Fruit fly (Drosophila melanogaster) whole organism, embryonic: ENCODE measurements around the gene CG33796.

Experiments used
- Adf1 ChIP-seq: fragments of 200-800 bp; sonication (Bioruptor generic); IDR thresholded peaks from 2 replicates; pipeline ENCODE4 v1.3.6; 2022; ENCODE audit warnings: missing biosample characterization, missing genetic modification characterization
- CG10979 ChIP-seq: fragments of 200-800 bp; sonication (Bioruptor generic); optimal IDR thresholded peaks from 2 replicates; lab custom pipeline; 2018; ENCODE audit warnings: missing biosample characterization, mild to moderate bottlenecking, missing genetic modification characterization, moderate library complexity
- CG11247 ChIP-seq: fragments of 200-800 bp; sonication (Bioruptor generic); IDR thresholded peaks from 2 replicates; pipeline ENCODE4 v1.3.6; 2022; ENCODE audit warnings: missing biosample characterization, missing genetic modification characterization
- CG11723 ChIP-seq: fragments of 200-800 bp; sonication (Bioruptor generic); optimal IDR thresholded peaks from 2 replicates; lab custom pipeline; 2017; ENCODE audit warnings: missing biosample characterization, mild to moderate bottlenecking, missing genetic modification characterization
- CG12769 ChIP-seq: fragments of 200-800 bp; sonication (Bioruptor generic); optimal IDR thresholded peaks from 2 replicates; lab custom pipeline; 2019; ENCODE audit warnings: missing biosample characterization, mild to moderate bottlenecking, missing genetic modification characterization, moderate library complexity
- CG13894 ChIP-seq: fragments of 200-800 bp; sonication (Bioruptor generic); optimal IDR thresholded peaks from 3 replicates; lab custom pipeline; 2018; ENCODE audit warnings: missing biosample characterization, mild to moderate bottlenecking, missing genetic modification characterization, moderate library complexity
- CG15011 ChIP-seq: fragments of 200-800 bp; sonication (Bioruptor generic); optimal IDR thresholded peaks from 3 replicates; lab custom pipeline; 2018; ENCODE audit warnings: missing biosample characterization, mild to moderate bottlenecking, missing genetic modification characterization
- CG15514 ChIP-seq: fragments of 200-800 bp; sonication (Bioruptor generic); optimal IDR thresholded peaks from 3 replicates; lab custom pipeline; 2017; ENCODE audit warnings: missing biosample characterization, missing genetic modification characterization, mild to moderate bottlenecking, moderate library complexity, missing genetic modification reagents
- CG15696 ChIP-seq: fragments of 200-800 bp; sonication (Bioruptor generic); optimal IDR thresholded peaks from 2 replicates; lab custom pipeline; 2019; ENCODE audit warnings: missing biosample characterization, mild to moderate bottlenecking, missing genetic modification characterization, moderate library complexity
- CG18476 ChIP-seq: fragments of 200-800 bp; sonication (Bioruptor generic); optimal IDR thresholded peaks from 2 replicates; lab custom pipeline; 2016; ENCODE audit warnings: missing biosample characterization, mild to moderate bottlenecking, missing genetic modification characterization
- CG2678 ChIP-seq: fragments of 200-800 bp; sonication (Bioruptor generic); optimal IDR thresholded peaks from 3 replicates; lab custom pipeline; 2019; ENCODE audit warnings: missing biosample characterization, mild to moderate bottlenecking, missing genetic modification characterization, moderate library complexity
- CG30403 ChIP-seq: fragments of 200-800 bp; sonication (Bioruptor generic); optimal IDR thresholded peaks from 3 replicates; lab custom pipeline; 2016; ENCODE audit warnings: missing biosample characterization, missing genetic modification characterization
- CG34422 ChIP-seq: fragments of 200-800 bp; sonication (Bioruptor generic); IDR thresholded peaks from 3 replicates; pipeline ENCODE4 v1.3.6; 2022; ENCODE audit warnings: missing biosample characterization, missing genetic modification characterization
- CG7357 ChIP-seq: fragments of 200-800 bp; sonication (Bioruptor generic); IDR thresholded peaks from 3 replicates; pipeline ENCODE4 v1.3.6; 2022; ENCODE audit warnings: missing biosample characterization, missing genetic modification characterization
- CG7786 ChIP-seq: fragments of 200-800 bp; sonication (Bioruptor generic); optimal IDR thresholded peaks from 2 replicates; lab custom pipeline; 2016; ENCODE audit warnings: missing biosample characterization, missing genetic modification characterization
- CG7839 ChIP-seq: fragments of 200-800 bp; sonication (Bioruptor generic); optimal IDR thresholded peaks from 3 replicates; lab custom pipeline; 2018; ENCODE audit warnings: missing biosample characterization, mild to moderate bottlenecking, missing genetic modification characterization, moderate library complexity
- CG7928 ChIP-seq: fragments of 200-800 bp; sonication (Bioruptor generic); optimal IDR thresholded peaks from 2 replicates; lab custom pipeline; 2017; ENCODE audit warnings: missing biosample characterization, mild to moderate bottlenecking, missing genetic modification characterization
- CG8089 ChIP-seq: fragments of 200-800 bp; sonication (Bioruptor generic); optimal IDR thresholded peaks from 3 replicates; lab custom pipeline; 2016; ENCODE audit warnings: missing biosample characterization, missing genetic modification characterization
- Dip2 ChIP-seq: fragments of 200-800 bp; sonication (Bioruptor generic); IDR thresholded peaks from 2 replicates; pipeline ENCODE4 v1.3.6; 2022; ENCODE audit warnings: missing biosample characterization, missing genetic modification characterization
- HHEX ChIP-seq: fragments of 200-800 bp; sonication (Bioruptor generic); optimal IDR thresholded peaks from 3 replicates; lab custom pipeline; 2017; ENCODE audit warnings: missing biosample characterization, mild to moderate bottlenecking, missing genetic modification characterization, missing genetic modification reagents
- Med ChIP-seq: fragments of 200-800 bp; sonication (Bioruptor generic); peaks from one replicate; lab custom pipeline; 2016; ENCODE audit warnings: missing biosample characterization, missing genetic modification characterization, mild to moderate bottlenecking, inconsistent platforms, moderate library complexity
- Mes4 ChIP-seq: fragments of 200-800 bp; sonication (Bioruptor generic); optimal IDR thresholded peaks from 2 replicates; lab custom pipeline; 2016; ENCODE audit warnings: missing biosample characterization, missing genetic modification characterization
- Nf-YB ChIP-seq: fragments of 200-800 bp; sonication (Bioruptor generic); optimal IDR thresholded peaks from 3 replicates; lab custom pipeline; 2019; ENCODE audit warnings: missing biosample characterization, mild to moderate bottlenecking, missing genetic modification characterization, moderate library complexity
- Sry-β ChIP-seq: fragments of 200-800 bp; sonication (Bioruptor generic); optimal IDR thresholded peaks from 2 replicates; lab custom pipeline; 2018; ENCODE audit warnings: missing biosample characterization, mild to moderate bottlenecking, missing genetic modification characterization, moderate library complexity
- Sry-δ ChIP-seq: fragments of 200-800 bp; sonication (Bioruptor generic); optimal IDR thresholded peaks from 2 replicates; lab custom pipeline; 2016; ENCODE audit warnings: missing biosample characterization, missing genetic modification characterization
- Stat92E ChIP-seq, 3 experiments: fragments of >200 bp in 2 of 3; fragments of 200-800 bp in 1 of 3; sonication (Bioruptor generic) in 1 of 3; optimal IDR thresholded peaks; 2 replicates each; lab custom pipeline; 2017 to 2019; ENCODE audit warnings: missing biosample characterization in 3 of 3, missing genetic modification characterization in 3 of 3, mild to moderate bottlenecking in 1 of 3, moderate library complexity in 1 of 3
- TFAM ChIP-seq: fragments of 200-800 bp; sonication (Bioruptor generic); optimal IDR thresholded peaks from 2 replicates; lab custom pipeline; 2017; ENCODE audit warnings: missing biosample characterization, missing genetic modification characterization, inconsistent platforms
- Trl ChIP-seq, 3 experiments: fragments of >200 bp in 2 of 3; fragments of 200-800 bp in 1 of 3; sonication (Bioruptor generic) in 1 of 3; optimal IDR thresholded peaks; 2 replicates in 1 of 3; 3 replicates in 2 of 3; lab custom pipeline; 2016 to 2017; ENCODE audit warnings: missing biosample characterization in 1 of 3, missing genetic modification characterization in 1 of 3
- YL-1 ChIP-seq: fragments of 200-800 bp; sonication (Bioruptor generic); optimal IDR thresholded peaks from 3 replicates; lab custom pipeline; 2017; ENCODE audit warnings: missing biosample characterization, mild to moderate bottlenecking, missing genetic modification characterization
- bbx ChIP-seq: fragments of 200-800 bp; sonication (Bioruptor generic); IDR thresholded peaks from 2 replicates; pipeline ENCODE4 v1.3.6; 2022; ENCODE audit warnings: missing biosample characterization, missing genetic modification characterization; ENCODE audit not compliant: partially characterized antibody
- bigmax ChIP-seq: fragments of 200-800 bp; sonication (Bioruptor generic); optimal IDR thresholded peaks from 2 replicates; lab custom pipeline; 2018; ENCODE audit warnings: missing biosample characterization, mild to moderate bottlenecking, missing genetic modification characterization
- btn ChIP-seq: fragments of 200-800 bp; sonication (Bioruptor generic); optimal IDR thresholded peaks from 2 replicates; lab custom pipeline; 2016; ENCODE audit warnings: missing biosample characterization, missing genetic modification characterization
- caup ChIP-seq: fragments of 200-800 bp; sonication (Bioruptor generic); optimal IDR thresholded peaks from 3 replicates; lab custom pipeline; 2017; ENCODE audit warnings: missing biosample characterization, mild to moderate bottlenecking, missing genetic modification characterization, moderate library complexity; ENCODE audit not compliant: severe bottlenecking
- cg ChIP-seq: fragments of 200-800 bp; sonication (Bioruptor generic); optimal IDR thresholded peaks from 3 replicates; lab custom pipeline; 2019; ENCODE audit warnings: missing biosample characterization, mild to moderate bottlenecking, missing genetic modification characterization, moderate library complexity
- ci ChIP-seq: fragments of 200-800 bp; sonication (Bioruptor generic); IDR thresholded peaks from 3 replicates; pipeline ENCODE4 v1.3.6; 2022; ENCODE audit warnings: missing biosample characterization, missing genetic modification characterization
- dati ChIP-seq: fragments of 200-800 bp; sonication (Bioruptor generic); IDR thresholded peaks from 2 replicates; pipeline ENCODE4 v1.3.6; 2022; ENCODE audit warnings: missing biosample characterization, missing genetic modification characterization
- emc ChIP-seq: fragments of 200-800 bp; sonication (Bioruptor generic); optimal IDR thresholded peaks from 2 replicates; lab custom pipeline; 2016; ENCODE audit warnings: missing biosample characterization, missing genetic modification characterization
- exex ChIP-seq: fragments of 200-800 bp; sonication (Bioruptor generic); optimal IDR thresholded peaks from 4 replicates; lab custom pipeline; 2018; ENCODE audit warnings: missing biosample characterization, mild to moderate bottlenecking, missing genetic modification characterization, moderate library complexity
- eyg ChIP-seq: fragments of 200-800 bp; sonication (Bioruptor generic); optimal IDR thresholded peaks from 3 replicates; lab custom pipeline; 2016; ENCODE audit warnings: missing biosample characterization, missing genetic modification characterization
- fd102C ChIP-seq: fragments of 200-800 bp; sonication (Bioruptor generic); optimal IDR thresholded peaks from 2 replicates; lab custom pipeline; 2018; ENCODE audit warnings: missing biosample characterization, mild to moderate bottlenecking, missing genetic modification characterization, moderate library complexity
- fu2 ChIP-seq: fragments of 200-800 bp; sonication (Bioruptor generic); optimal IDR thresholded peaks from 2 replicates; lab custom pipeline; 2016; ENCODE audit warnings: missing biosample characterization, missing genetic modification characterization
- lmd ChIP-seq: fragments of 200-800 bp; sonication (Bioruptor generic); IDR thresholded peaks from 2 replicates; pipeline ENCODE4 v1.3.6; 2022; ENCODE audit warnings: missing biosample characterization, missing genetic modification characterization
- mirr ChIP-seq: fragments of 200-800 bp; sonication (Bioruptor generic); optimal IDR thresholded peaks from 3 replicates; lab custom pipeline; 2018; ENCODE audit warnings: missing biosample characterization, mild to moderate bottlenecking, missing genetic modification characterization
- org-1 ChIP-seq: fragments of 200-800 bp; sonication (Bioruptor generic); optimal IDR thresholded peaks from 2 replicates; lab custom pipeline; 2017; ENCODE audit warnings: missing biosample characterization, missing genetic modification characterization
- rib ChIP-seq: fragments of 200-800 bp; sonication (Bioruptor generic); IDR thresholded peaks from 2 replicates; pipeline ENCODE4 v1.3.6; 2022; ENCODE audit warnings: missing biosample characterization, missing genetic modification characterization
- sna ChIP-seq: fragments of 200-800 bp; sonication (Bioruptor generic); IDR thresholded peaks from 2 replicates; pipeline ENCODE4 v1.3.6; 2022; ENCODE audit warnings: missing biosample characterization, missing genetic modification characterization; ENCODE audit not compliant: partially characterized antibody
- stc ChIP-seq: fragments of 200-800 bp; sonication (Bioruptor generic); IDR thresholded peaks from 2 replicates; pipeline ENCODE4 v1.3.6; 2022; ENCODE audit warnings: missing biosample characterization, missing genetic modification characterization
- sug ChIP-seq: fragments of 200-800 bp; optimal IDR thresholded peaks from 2 replicates; lab custom pipeline; 2019; ENCODE audit warnings: missing biosample characterization, mild to moderate bottlenecking, missing genetic modification characterization, moderate library complexity
- tgo ChIP-seq: fragments of 200-800 bp; sonication (Bioruptor generic); IDR thresholded peaks from 3 replicates; pipeline ENCODE4 v1.3.6; 2022; ENCODE audit warnings: missing biosample characterization, missing genetic modification characterization
- toy ChIP-seq: fragments of 200-800 bp; sonication (Bioruptor generic); IDR thresholded peaks from 2 replicates; pipeline ENCODE4 v1.3.6; 2022; ENCODE audit warnings: missing biosample characterization, missing genetic modification characterization
- tup ChIP-seq: fragments of 200-800 bp; sonication (Bioruptor generic); optimal IDR thresholded peaks from 2 replicates; lab custom pipeline; 2016; ENCODE audit warnings: missing biosample characterization, mild to moderate bottlenecking, missing genetic modification characterization, moderate library complexity

Gene CG33796

dm6 chr3L:16150161-16150538 is 19.8 kb downstream of the CG33796 start (continued):
- no peak for TF ChIP-seq CG10979
- TF ChIP-seq CG11723 (GFP tag; lab: Kevin White, UChicago): no peak
- no peak for TF ChIP-seq Sry-δ (GFP tag; lab: Kevin White, UChicago)
- TF ChIP-seq org-1: no peak
- TF ChIP-seq YL-1 (GFP tag; lab: Kevin White, UChicago): no peak
- TF ChIP-seq HHEX (GFP tag; lab: Kevin White, UChicago): no peak
- no peak for TF ChIP-seq CG11247
- no peak for TF ChIP-seq btn (GFP tag; lab: Kevin White, UChicago)
- no peak for TF ChIP-seq fd102C
- peak; percentile 26 for TF ChIP-seq caup (GFP tag; lab: Kevin White, UChicago)
- no peak for TF ChIP-seq bigmax (GFP tag; lab: Kevin White, UChicago)
- TF ChIP-seq CG12769 (tag; lab: Kevin White, UChicago): peak; percentile 52
- TF ChIP-seq CG13894 (tag; lab: Kevin White, UChicago): peak; percentile 90
- no peak for TF ChIP-seq CG15696 (tag; lab: Kevin White, UChicago)
- TF ChIP-seq sug: peak; percentile 27
- no peak for TF ChIP-seq bbx
- no peak for TF ChIP-seq fu2 (GFP tag; lab: Kevin White, UChicago)
- TF ChIP-seq tgo: no peak
- no peak for TF ChIP-seq sna (GFP tag; lab: Robert Waterston, UW)
- no peak for TF ChIP-seq Nf-YB (GFP tag; lab: Kevin White, UChicago)
- no peak for TF ChIP-seq CG7839 (tag; lab: Kevin White, UChicago)
- no peak for TF ChIP-seq CG15011 (GFP tag; lab: Kevin White, UChicago)
- TF ChIP-seq CG18476 (GFP tag; lab: Kevin White, UChicago): no peak
- 0 out of 3 replicates have a peak, but pooled peaks have one; percentile 14 for TF ChIP-seq ci
- TF ChIP-seq exex (tag; lab: Kevin White, UChicago): peak; percentile 14
- TF ChIP-seq Sry-β (GFP tag; lab: Kevin White, UChicago): no peak
- no peak for TF ChIP-seq Stat92E (GFP tag; optimal IDR thresholded peaks at IDR 0.05; lab: Kevin White, UChicago)
- no peak for TF ChIP-seq CG30403
- TF ChIP-seq CG7357 (GFP tag; lab: Robert Waterston, UW): no peak
- peak; percentile 79 for TF ChIP-seq Med
- TF ChIP-seq rib (GFP tag; lab: Robert Waterston, UW): peak; percentile 39; the same call in 1 of the 2 replicates
- no peak for TF ChIP-seq CG8089 (GFP tag; lab: Kevin White, UChicago)
- TF ChIP-seq Trl (optimal IDR thresholded peaks at IDR 0.05; lab: Kevin White, UChicago): no peak
- TF ChIP-seq Trl (GFP tag; optimal IDR thresholded peaks at IDR 0.05; lab: Kevin White, UChicago): no peak
- TF ChIP-seq lmd (GFP tag; lab: Robert Waterston, UW): no peak
- no peak for TF ChIP-seq TFAM
- TF ChIP-seq emc: no peak
- no peak for TF ChIP-seq CG7786
- TF ChIP-seq dati (GFP tag; lab: Robert Waterston, UW): no peak
- no peak for TF ChIP-seq eyg
- TF ChIP-seq mirr (GFP tag; lab: Kevin White, UChicago): peak; percentile 97
- TF ChIP-seq cg (GFP tag; lab: Kevin White, UChicago): peak; percentile 46
- no peak for TF ChIP-seq Mes4
- TF ChIP-seq stc (GFP tag; lab: Robert Waterston, UW): no peak
- no peak for TF ChIP-seq CG7928 (GFP tag; lab: Kevin White, UChicago)
- TF ChIP-seq CG15514 (GFP tag; lab: Kevin White, UChicago): peak; percentile 21
- no peak for TF ChIP-seq CG2678 (tag; lab: Kevin White, UChicago)
- no peak for TF ChIP-seq tup
- TF ChIP-seq Adf1 (GFP tag; lab: Robert Waterston, UW): peak; percentile 54
- no peak for TF ChIP-seq CG34422 (GFP tag; lab: Robert Waterston, UW)
- TF ChIP-seq toy: no peak
- TF ChIP-seq Dip2 (GFP tag; lab: Robert Waterston, UW): no peak
